Fruit fly (Drosophila melanogaster): Measurements from ENCODE around the gene Hmt-1.

The Hmt-1 gene

DNA sequence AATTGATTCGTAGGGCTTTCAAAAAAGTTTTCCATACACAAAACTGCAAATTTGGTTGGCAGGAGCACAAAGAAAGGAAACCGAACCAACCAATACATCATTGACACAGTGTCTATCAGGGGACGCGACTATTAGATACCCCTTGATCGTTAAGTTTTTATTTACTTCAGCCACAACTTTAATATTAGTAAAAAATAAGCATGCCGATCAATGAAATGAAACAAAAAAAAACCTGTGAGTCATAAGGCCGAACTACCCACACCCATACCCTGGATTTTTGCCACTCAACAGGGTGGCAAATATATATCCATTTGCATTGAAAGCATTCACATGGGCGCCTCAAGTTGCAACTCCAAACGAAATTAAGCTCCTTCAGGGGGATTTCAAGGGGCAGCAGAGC lies 41.0 kb downstream of the Hmt-1 start (continued):
- no peak for TF ChIP-seq Hmx (GFP tag; optimal IDR thresholded peaks at IDR 0.05)
- TF ChIP-seq CG18476 (GFP tag; optimal IDR thresholded peaks at IDR 0.05), result no peak
- no peak for TF ChIP-seq CG7357 (GFP tag; IDR thresholded peaks at IDR 0.05)
- TF ChIP-seq CG14667 (GFP tag; IDR thresholded peaks at IDR 0.05), result no peak
- TF ChIP-seq CG3065 (GFP tag; optimal IDR thresholded peaks at IDR 0.05), result no peak
- no peak for TF ChIP-seq cas (GFP tag; IDR thresholded peaks at IDR 0.05)
- TF ChIP-seq Adf1 (GFP tag; IDR thresholded peaks at IDR 0.05), result no peak
- no peak for TF ChIP-seq ssp (GFP tag; IDR thresholded peaks at IDR 0.05)
- peak; percentile 29 for TF ChIP-seq pnt (GFP tag; optimal IDR thresholded peaks at IDR 0.05)
- TF ChIP-seq pb (GFP tag; optimal IDR thresholded peaks at IDR 0.05), result no peak
- 0 out of 2 replicates have a peak, but pooled peaks have one; percentile 22 for TF ChIP-seq Ptx1 (GFP tag; IDR thresholded peaks at IDR 0.05)
- no peak for TF ChIP-seq NC2β (GFP tag; optimal IDR thresholded peaks at IDR 0.05)
- TF ChIP-seq hb (GFP tag; IDR thresholded peaks at IDR 0.05; ENCODE audit: partially characterized antibody), result no peak
- no peak for TF ChIP-seq CG1792 (GFP tag; optimal IDR thresholded peaks at IDR 0.05)
- no peak for TF ChIP-seq CG10654 (GFP tag; optimal IDR thresholded peaks at IDR 0.05)
- TF ChIP-seq CG4854 (GFP tag; optimal IDR thresholded peaks at IDR 0.05), result no peak
- no peak for TF ChIP-seq CG11695 (GFP tag; IDR thresholded peaks at IDR 0.05)
- no peak for TF ChIP-seq sr (GFP tag; IDR thresholded peaks at IDR 0.05)
- TF ChIP-seq Neu2 (GFP tag; optimal IDR thresholded peaks at IDR 0.05; ENCODE audit: borderline replicate concordance), result no peak
- no peak for TF ChIP-seq CG8281 (tag; optimal IDR thresholded peaks at IDR 0.05)
- no peak for TF ChIP-seq fd3F (GFP tag; optimal IDR thresholded peaks at IDR 0.05)
- no peak for TF ChIP-seq Fer1 (GFP tag; optimal IDR thresholded peaks at IDR 0.05)
- no peak for TF ChIP-seq Sox100B (GFP tag; optimal IDR thresholded peaks at IDR 0.05)
- no peak for TF ChIP-seq Asciz (GFP tag; optimal IDR thresholded peaks at IDR 0.05)
- no peak for TF ChIP-seq CG14860 (GFP tag; IDR thresholded peaks at IDR 0.05; ENCODE audit: partially characterized antibody)
- no peak for TF ChIP-seq Camta (GFP tag; optimal IDR thresholded peaks at IDR 0.05)
- TF ChIP-seq en (GFP tag; optimal IDR thresholded peaks at IDR 0.05), result no peak
- TF ChIP-seq CG2116 (GFP tag; optimal IDR thresholded peaks at IDR 0.05), result no peak
- no peak for TF ChIP-seq Gsc (GFP tag; IDR thresholded peaks at IDR 0.05)
- TF ChIP-seq CG3163 (GFP tag; optimal IDR thresholded peaks at IDR 0.05), result no peak
- TF ChIP-seq esg (GFP tag; conservative IDR thresholded peaks at IDR 0.05), result peak; percentile 24; the same call in 1 of the 2 replicates
- no peak for TF ChIP-seq CG12299 (tag; optimal IDR thresholded peaks at IDR 0.05)
- no peak for TF ChIP-seq CG6813 (GFP tag; optimal IDR thresholded peaks at IDR 0.05)
- no peak for TF ChIP-seq CG4707 (GFP tag; optimal IDR thresholded peaks at IDR 0.05)
- no peak for TF ChIP-seq CG7786 (GFP tag; optimal IDR thresholded peaks at IDR 0.05)
- peak; percentile 1 for TF ChIP-seq CG10979 (tag; optimal IDR thresholded peaks at IDR 0.05)
- TF ChIP-seq pho (GFP tag; optimal IDR thresholded peaks at IDR 0.05), result no peak
- TF ChIP-seq tap (tag; optimal IDR thresholded peaks at IDR 0.05), result no peak
- peak; percentile 67 for TF ChIP-seq Xrp1 (GFP tag; IDR thresholded peaks at IDR 0.05)
- no peak for TF ChIP-seq Hand (GFP tag; optimal IDR thresholded peaks at IDR 0.05)
- TF ChIP-seq Lhr (GFP tag; optimal IDR thresholded peaks at IDR 0.05), result no peak
- no peak for TF ChIP-seq lov (optimal IDR thresholded peaks at IDR 0.05)
- no peak for TF ChIP-seq lov (GFP tag; IDR thresholded peaks at IDR 0.05)
- peak; percentile 37; the same call in 1 of the 2 replicates for TF ChIP-seq Awh (GFP tag; IDR thresholded peaks at IDR 0.05)
- no peak for TF ChIP-seq CG8478 (optimal IDR thresholded peaks at IDR 0.05)
- TF ChIP-seq CG11723 (GFP tag; optimal IDR thresholded peaks at IDR 0.05), result no peak
- no peak for TF ChIP-seq CG10462 (GFP tag; optimal IDR thresholded peaks at IDR 0.05)
- TF ChIP-seq vvl (GFP tag; IDR thresholded peaks at IDR 0.05), result peak; percentile 29
- no peak for TF ChIP-seq gfzf (GFP tag; optimal IDR thresholded peaks at IDR 0.05)
- no peak for TF ChIP-seq sna (GFP tag; IDR thresholded peaks at IDR 0.05; ENCODE audit: partially characterized antibody)
- no peak for TF ChIP-seq CG11696 (GFP tag; IDR thresholded peaks at IDR 0.05)
- TF ChIP-seq lbe (GFP tag; optimal IDR thresholded peaks at IDR 0.05), result no peak
- TF ChIP-seq gem (tag; optimal IDR thresholded peaks at IDR 0.05), result peak; percentile 53
